Worm (Caenorhabditis elegans): ENCODE data around the gene H10D18.1.

- no peak for TF ChIP-seq dao-5 (tag; optimal IDR thresholded peaks at IDR 0.05)
- TF ChIP-seq him-1 (tag; optimal IDR thresholded peaks at IDR 0.05) = no peak
These were observed 5.9 kb downstream of the H10D18.1 start for ce11 chrV:3820875-3821274.

Data from whole organism, L4/young adult.